Worm (Caenorhabditis elegans): ENCODE measurements around the gene cpg-1.

cpg-1 gene

DNA sequence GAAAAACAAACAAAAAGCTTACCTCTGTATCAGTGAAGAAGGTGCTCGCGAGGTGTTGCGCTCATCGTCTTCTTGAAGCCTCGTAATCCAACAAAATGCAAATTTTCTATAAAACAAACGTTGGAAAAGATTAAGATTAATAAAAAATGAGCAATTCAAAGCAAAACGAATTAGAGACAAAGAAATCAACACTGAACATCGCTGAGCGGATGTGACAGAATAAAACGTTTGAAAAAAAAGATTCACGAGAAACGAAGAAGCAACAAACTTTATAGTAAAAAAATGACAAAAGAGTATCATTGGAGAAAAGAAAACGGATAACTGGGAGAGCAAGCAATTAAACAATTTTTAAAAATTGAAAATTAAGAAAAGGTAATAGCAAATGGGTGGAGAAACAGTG lies 9.8 kb downstream of the cpg-1 start, which contains the start of the genes C07G2.5 and atf-7:
Gene C07G2.5 (minus strand): TSS at position 101 of the 400 bp plus-strand sequence.
Gene atf-7 (minus strand): TSS at position 108 of the 400 bp plus-strand sequence.
- no peak for TF ChIP-seq aly-2 (tag; optimal IDR thresholded peaks at IDR 0.05)
- no peak for TF ChIP-seq hif-1 (tag; optimal IDR thresholded peaks at IDR 0.05)
- no peak for TF ChIP-seq snpc-4 (tag; optimal IDR thresholded peaks at IDR 0.05)
- peak; percentile 85 for TF ChIP-seq ama-1 (optimal IDR thresholded peaks at IDR 0.05)
- no peak for TF ChIP-seq mxl-3 (GFP tag; optimal IDR thresholded peaks at IDR 0.05)

DNA sequence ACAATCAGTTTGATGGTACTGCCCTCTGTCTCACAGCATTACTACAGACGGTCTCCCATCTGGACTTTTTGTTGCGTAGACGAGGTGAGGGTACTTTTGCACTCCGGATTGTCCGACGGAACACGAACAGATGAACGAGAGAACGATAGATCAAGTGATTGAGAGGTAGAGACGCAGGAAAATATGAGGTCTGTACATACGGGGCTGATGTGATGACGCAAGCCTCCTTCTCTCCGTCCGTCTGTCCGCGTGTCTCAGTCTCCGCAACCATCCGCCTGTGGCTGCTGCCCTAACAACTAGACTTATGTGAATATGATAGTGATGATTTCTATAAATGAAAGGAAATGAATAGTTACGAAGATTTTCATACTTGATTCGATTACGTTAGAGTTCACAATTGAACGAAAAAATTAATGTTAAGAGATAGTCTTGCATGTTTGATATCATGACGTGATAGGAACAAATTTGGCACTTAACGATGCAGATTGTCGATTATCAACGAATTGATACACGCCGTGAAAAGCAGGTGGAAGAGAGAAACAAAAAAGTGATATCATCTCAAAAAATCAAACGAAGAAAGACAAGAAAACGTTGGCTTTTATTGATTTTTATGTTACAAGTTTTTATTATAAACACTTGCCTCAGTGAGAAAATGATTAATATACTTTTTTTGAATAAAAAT lies 13.5 kb downstream of the cpg-1 start:
- TF ChIP-seq ceh-20 (GFP tag; IDR thresholded peaks at IDR 0.05) (no peak), hlh-11 (tag; optimal IDR thresholded peaks at IDR 0.05) (peak; percentile 68), Y48G9A.11 (GFP tag; IDR thresholded peaks at IDR 0.05) (no peak), hlh-30 (tag; optimal IDR thresholded peaks at IDR 0.05; ENCODE audit: insufficient read depth) (peak; percentile 48), fos-1 (tag; optimal IDR thresholded peaks at IDR 0.05) (no peak), dmd-8 (GFP tag; IDR thresholded peaks at IDR 0.05) (no peak), pqm-1 (tag; optimal IDR thresholded peaks at IDR 0.05) (peak; percentile 75), nhr-76 (tag; optimal IDR thresholded peaks at IDR 0.05) (no peak), ctbp-1 (GFP tag; IDR thresholded peaks at IDR 0.05) (peak; percentile 14; the same call in 1 of the 2 replicates), lsy-2 (tag; optimal IDR thresholded peaks at IDR 0.05) (peak in 1 of 2 experiments; percentile 36), T26A8.4 (GFP tag; IDR thresholded peaks at IDR 0.05) (peak; percentile 50), pha-4 (GFP tag; IDR thresholded peaks at IDR 0.05) (no peak), pha-4 (tag; optimal IDR thresholded peaks at IDR 0.05) (no peak), lir-3 (tag; optimal IDR thresholded peaks at IDR 0.05) (no peak), egl-43 (GFP tag; IDR thresholded peaks at IDR 0.05) (0 out of 2 replicates have a peak, but pooled peaks have one; percentile 35), madf-9 (GFP tag; conservative IDR thresholded peaks at IDR 0.05) (peak; percentile 28; the same call in 1 of the 2 replicates), T20F7.1 (GFP tag; optimal IDR thresholded peaks at IDR 0.05) (peak; percentile 1), ztf-11 (tag; optimal IDR thresholded peaks at IDR 0.05) (no peak), ceh-82 (tag; optimal IDR thresholded peaks at IDR 0.05) (no peak), hmg-1.1 (GFP tag; IDR thresholded peaks at IDR 0.05) (peak; percentile 43; the same call in 1 of the 2 replicates), dpl-1 (GFP tag; optimal IDR thresholded peaks at IDR 0.05) (no peak), F49E8.2 (tag; optimal IDR thresholded peaks at IDR 0.05; ENCODE audit: borderline replicate concordance) (no peak), gei-8 (GFP tag; optimal IDR thresholded peaks at IDR 0.05) (no peak), D1046.2 (GFP tag; IDR thresholded peaks at IDR 0.05) (no peak), tra-1 (GFP tag; IDR thresholded peaks at IDR 0.05) (no peak), sdz-12 (GFP tag; optimal IDR thresholded peaks at IDR 0.05) (no peak), spr-1 (tag; optimal IDR thresholded peaks at IDR 0.05) (no peak), hif-1 (tag; optimal IDR thresholded peaks at IDR 0.05) (no peak), dve-1 (tag; optimal IDR thresholded peaks at IDR 0.05; ENCODE audit: insufficient read depth) (peak; percentile 52), dmd-6 (GFP tag; IDR thresholded peaks at IDR 0.05) (peak; percentile 74), dmd-9 (GFP tag; IDR thresholded peaks at IDR 0.05) (no peak), F44E2.7 (GFP tag; IDR thresholded peaks at IDR 0.05) (no peak), set-16 (GFP tag; IDR thresholded peaks at IDR 0.05) (no peak), aha-1 (tag) (peak; percentile 48), mdl-1 (tag; optimal IDR thresholded peaks at IDR 0.05) (peak; percentile 32 to 41), mes-2 (tag; optimal IDR thresholded peaks at IDR 0.05; ENCODE audit: poor library complexity, severe bottlenecking) (no peak), daf-16 (GFP tag; optimal IDR thresholded peaks at IDR 0.05) (no peak), daf-16 (tag; optimal IDR thresholded peaks at IDR 0.05) (peak; percentile 57), madf-5 (GFP tag; IDR thresholded peaks at IDR 0.05) (no peak), daf-8 (GFP tag; IDR thresholded peaks at IDR 0.05) (no peak), lin-15B (tag; optimal IDR thresholded peaks at IDR 0.05) (no peak), nhr-6 (tag; optimal IDR thresholded peaks at IDR 0.05) (no peak), mdt-29 (GFP tag; IDR thresholded peaks at IDR 0.05) (no peak), F37D6.2 (tag; optimal IDR thresholded peaks at IDR 0.05) (no peak), aly-2 (tag; optimal IDR thresholded peaks at IDR 0.05) (no peak)

Data from whole organism, L4 larva.